Worm (Caenorhabditis elegans): Measurements from ENCODE around the gene zipt-9.

- no peak for TF ChIP-seq tra-4 (tag; optimal IDR thresholded peaks at IDR 0.05)
- TF ChIP-seq ama-1 (optimal IDR thresholded peaks at IDR 0.05), result no peak
- TF ChIP-seq hmg-4 (GFP tag; optimal IDR thresholded peaks at IDR 0.05), result no peak
- TF ChIP-seq hnd-1 (tag; optimal IDR thresholded peaks at IDR 0.05), result no peak
- TF ChIP-seq ceh-13 (GFP tag; optimal IDR thresholded peaks at IDR 0.05), result no peak
- no peak for TF ChIP-seq tbx-11 (GFP tag; IDR thresholded peaks at IDR 0.05)
- TF ChIP-seq ets-7 (tag; optimal IDR thresholded peaks at IDR 0.05), result no peak
- TF ChIP-seq hmbx-1 (tag; optimal IDR thresholded peaks at IDR 0.05), result no peak
- no peak for TF ChIP-seq B0310.2 (tag; optimal IDR thresholded peaks at IDR 0.05)
Measured at ce11 chrV:13736147-13736546, 21.1 kb upstream of the zipt-9 start, which contains the start of gene F35E12.6.
